Worm (Caenorhabditis elegans) whole organism, L4 larva: ENCODE results near the gene F59F5.4.
A peak's percentile ranks its signal among the peaks of the same experiment; 100 is the strongest.

Source experiments
- F26F4.8 ChIP-seq: fragments of 200-800 bp; sonication (Bioruptor generic); conservative IDR thresholded peaks from 2 replicates; pipeline ENCODE4 v1.3.6; 2022; ENCODE audit warnings: missing genetic modification characterization, missing compliant biosample characterization
- T26A8.4 ChIP-seq: fragments of 200-800 bp; sonication (Bioruptor generic); IDR thresholded peaks from 2 replicates; pipeline ENCODE4 v1.3.6; 2022; ENCODE audit warnings: missing genetic modification characterization, missing compliant biosample characterization
- Y75B8A.6 ChIP-seq: fragments of 200-800 bp; sonication (Bioruptor generic); IDR thresholded peaks from 2 replicates; pipeline ENCODE4 v1.3.6; 2022; ENCODE audit warnings: missing genetic modification reagents, missing genetic modification characterization, missing compliant biosample characterization
- aha-1 ChIP-seq: fragments of 150-350 bp; peaks from one replicate; lab custom pipeline; 2014; ENCODE audit warnings: missing biosample characterization, missing genetic modification characterization
- ama-1 ChIP-seq: fragments of 150-350 bp; optimal IDR thresholded peaks from 2 replicates; lab custom pipeline; 2014; ENCODE audit warnings: inconsistent platforms, mixed read lengths
- ctbp-1 ChIP-seq: fragments of 200-800 bp; sonication (Bioruptor generic); IDR thresholded peaks from 2 replicates; pipeline ENCODE4 v1.3.6; 2022; ENCODE audit warnings: missing genetic modification reagents, missing genetic modification characterization, missing compliant biosample characterization
- daf-16 ChIP-seq, 3 experiments: sonication (generic microtip); optimal IDR thresholded peaks; 2 replicates each; lab custom pipeline; 2016 to 2017; ENCODE audit warnings: missing genetic modification characterization in 3 of 3, missing genetic modification reagents in 3 of 3, mild to moderate bottlenecking in 2 of 3, missing compliant biosample characterization in 2 of 3, missing biosample characterization in 1 of 3, moderate library complexity in 1 of 3
- daf-19 ChIP-seq: fragments of 200-800 bp; sonication (Bioruptor generic); conservative IDR thresholded peaks from 2 replicates; pipeline ENCODE4 v1.3.6; 2022; ENCODE audit warnings: missing genetic modification characterization, missing compliant biosample characterization
- dmd-6 ChIP-seq: fragments of 200-800 bp; sonication (Bioruptor generic); IDR thresholded peaks from 2 replicates; pipeline ENCODE4 v1.3.6; 2022; ENCODE audit warnings: missing genetic modification reagents, missing genetic modification characterization, missing compliant biosample characterization
- dpl-1 ChIP-seq: fragments of 150-350 bp; optimal IDR thresholded peaks from 2 replicates; lab custom pipeline; 2014; ENCODE audit warnings: missing biosample characterization, missing genetic modification reagents, missing genetic modification characterization
- duxl-1 ChIP-seq: sonication (generic microtip); optimal IDR thresholded peaks from 2 replicates; lab custom pipeline; 2016; ENCODE audit warnings: mild to moderate bottlenecking, missing genetic modification characterization, moderate library complexity, missing compliant biosample characterization; ENCODE audit not compliant: poor library complexity
- dve-1 ChIP-seq: sonication (generic microtip); optimal IDR thresholded peaks from 2 replicates; lab custom pipeline; 2017; ENCODE audit warnings: antibody characterized with exemption, mild to moderate bottlenecking, missing genetic modification characterization, missing compliant biosample characterization; ENCODE audit not compliant: insufficient read depth
- gei-8 ChIP-seq: fragments of 200-800 bp; sonication (Bioruptor generic); optimal IDR thresholded peaks from 2 replicates; lab custom pipeline; 2018; ENCODE audit warnings: mild to moderate bottlenecking, missing genetic modification characterization, missing compliant biosample characterization
- hlh-11 ChIP-seq: fragments of 200-800 bp; sonication (Bioruptor generic); optimal IDR thresholded peaks from 2 replicates; lab custom pipeline; 2018; ENCODE audit warnings: mild to moderate bottlenecking, missing genetic modification characterization, missing compliant biosample characterization
- hlh-30 ChIP-seq: sonication (generic microtip); optimal IDR thresholded peaks from 2 replicates; lab custom pipeline; 2017; ENCODE audit warnings: antibody characterized with exemption, mild to moderate bottlenecking, missing genetic modification characterization, missing compliant biosample characterization; ENCODE audit not compliant: insufficient read depth
- hmg-1.1 ChIP-seq: fragments of 200-800 bp; sonication (Bioruptor generic); IDR thresholded peaks from 2 replicates; pipeline ENCODE4 v1.3.6; 2022; ENCODE audit warnings: missing genetic modification reagents, missing genetic modification characterization, missing compliant biosample characterization
- jun-1 ChIP-seq: fragments of 150-350 bp; optimal IDR thresholded peaks from 2 replicates; lab custom pipeline; 2014; ENCODE audit warnings: missing biosample characterization, missing genetic modification reagents, missing genetic modification characterization
- lin-1 ChIP-seq: fragments of 200-800 bp; sonication (Bioruptor generic); IDR thresholded peaks from 2 replicates; pipeline ENCODE4 v1.3.6; 2022; ENCODE audit warnings: missing genetic modification reagents, missing genetic modification characterization, missing compliant biosample characterization
- lin-15B ChIP-seq: fragments of 150-350 bp; sonication (generic microtip); optimal IDR thresholded peaks from 3 replicates; lab custom pipeline; 2014; ENCODE audit warnings: missing biosample characterization, missing genetic modification characterization
- lin-39 ChIP-seq: fragments of 150-350 bp; optimal IDR thresholded peaks from 2 replicates; lab custom pipeline; 2014; ENCODE audit warnings: missing biosample characterization, missing genetic modification reagents, missing genetic modification characterization
- madf-9 ChIP-seq: fragments of 200-800 bp; sonication (Bioruptor generic); conservative IDR thresholded peaks from 2 replicates; pipeline ENCODE4 v1.3.6; 2022; ENCODE audit warnings: missing genetic modification reagents, missing genetic modification characterization, missing compliant biosample characterization
- mdl-1 ChIP-seq, 2 experiments: fragments of 150-350 bp in 1 of 2; sonication (generic microtip) in 1 of 2; optimal IDR thresholded peaks; 2 replicates each; lab custom pipeline; 2014 to 2017; ENCODE audit warnings: missing biosample characterization in 2 of 2, missing genetic modification characterization in 2 of 2
- mep-1 ChIP-seq: fragments of 150-350 bp; sonication (generic microtip); optimal IDR thresholded peaks from 3 replicates; lab custom pipeline; 2014; ENCODE audit warnings: missing biosample characterization, missing genetic modification characterization
- mxl-2 ChIP-seq: fragments of 200-800 bp; sonication (Bioruptor generic); conservative IDR thresholded peaks from 2 replicates; pipeline ENCODE4 v1.3.6; 2022; ENCODE audit warnings: missing genetic modification reagents, missing genetic modification characterization, missing compliant biosample characterization
- nhr-10 ChIP-seq: fragments of 150-350 bp; optimal IDR thresholded peaks from 2 replicates; lab custom pipeline; 2014; ENCODE audit warnings: missing biosample characterization, missing genetic modification characterization
- nhr-111 ChIP-seq: fragments of 200-800 bp; sonication (Bioruptor generic); optimal IDR thresholded peaks from 2 replicates; lab custom pipeline; 2018; ENCODE audit warnings: mild to moderate bottlenecking, missing genetic modification characterization, missing compliant biosample characterization
- nhr-28 ChIP-seq: fragments of 150-350 bp; optimal IDR thresholded peaks from 2 replicates; lab custom pipeline; 2014; ENCODE audit warnings: missing biosample characterization, missing genetic modification characterization
- nhr-42 ChIP-seq: fragments of 200-800 bp; sonication (Bioruptor generic); IDR thresholded peaks from 2 replicates; pipeline ENCODE4 v1.3.6; 2022; ENCODE audit warnings: missing genetic modification characterization, missing compliant biosample characterization
- nhr-48 ChIP-seq: sonication (generic microtip); optimal IDR thresholded peaks from 2 replicates; lab custom pipeline; 2016; ENCODE audit warnings: mild to moderate bottlenecking, missing genetic modification characterization, missing compliant biosample characterization
- nhr-77 ChIP-seq: fragments of 150-350 bp; optimal IDR thresholded peaks from 2 replicates; lab custom pipeline; 2014; ENCODE audit warnings: missing biosample characterization, missing genetic modification characterization
- php-3 ChIP-seq: fragments of 200-800 bp; sonication (Bioruptor generic); IDR thresholded peaks from 2 replicates; pipeline ENCODE4 v1.3.6; 2022; ENCODE audit warnings: missing genetic modification reagents, missing genetic modification characterization, missing compliant biosample characterization
- pqm-1 ChIP-seq: sonication (generic microtip); optimal IDR thresholded peaks from 2 replicates; lab custom pipeline; 2017; ENCODE audit warnings: missing biosample characterization, missing genetic modification characterization
- saeg-2 ChIP-seq: fragments of 200-800 bp; sonication (Bioruptor generic); IDR thresholded peaks from 2 replicates; pipeline ENCODE4 v1.3.6; 2022; ENCODE audit warnings: missing genetic modification reagents, missing genetic modification characterization, missing compliant biosample characterization
- set-16 ChIP-seq: fragments of 200-800 bp; sonication (Bioruptor generic); IDR thresholded peaks from 2 replicates; pipeline ENCODE4 v1.3.6; 2022; ENCODE audit warnings: missing genetic modification reagents, missing genetic modification characterization, missing compliant biosample characterization
- skn-1 ChIP-seq: fragments of 150-350 bp; optimal IDR thresholded peaks from 2 replicates; lab custom pipeline; 2014; ENCODE audit warnings: missing biosample characterization, missing genetic modification characterization
- snpc-1.2 ChIP-seq: fragments of 200-800 bp; sonication (Bioruptor generic); IDR thresholded peaks from 2 replicates; pipeline ENCODE4 v1.3.6; 2022; ENCODE audit warnings: missing genetic modification reagents, missing genetic modification characterization, missing compliant biosample characterization
- spr-1 ChIP-seq: sonication (generic microtip); optimal IDR thresholded peaks from 2 replicates; lab custom pipeline; 2016; ENCODE audit warnings: mild to moderate bottlenecking, missing genetic modification characterization, missing compliant biosample characterization
- tag-97 ChIP-seq: fragments of 200-800 bp; sonication (Bioruptor generic); IDR thresholded peaks from 2 replicates; pipeline ENCODE4 v1.3.6; 2022; ENCODE audit warnings: missing genetic modification characterization, missing compliant biosample characterization
- tra-1 ChIP-seq: fragments of 200-800 bp; sonication (Bioruptor generic); IDR thresholded peaks from 2 replicates; pipeline ENCODE4 v1.3.6; 2022; ENCODE audit warnings: missing genetic modification reagents, missing genetic modification characterization, missing compliant biosample characterization
- unc-62 ChIP-seq, 3 experiments: fragments of 150-350 bp in 1 of 3; sonication (generic microtip); optimal IDR thresholded peaks in 2 of 3; peaks in 1 of 3; 1 replicate in 1 of 3; 2 replicates in 2 of 3; lab custom pipeline; 2014 to 2017; ENCODE audit warnings: missing biosample characterization in 3 of 3, missing genetic modification characterization in 3 of 3, missing genetic modification reagents in 3 of 3, missing genotype in 1 of 3
- vab-7 ChIP-seq: fragments of 200-800 bp; sonication (Bioruptor generic); IDR thresholded peaks from 2 replicates; pipeline ENCODE4 v1.3.6; 2022; ENCODE audit warnings: missing genetic modification reagents, missing genetic modification characterization, missing compliant biosample characterization
- zfp-2 ChIP-seq: sonication (generic microtip); optimal IDR thresholded peaks from 2 replicates; lab custom pipeline; 2016; ENCODE audit warnings: mild to moderate bottlenecking, missing genetic modification characterization, missing compliant biosample characterization
- zfp-3 ChIP-seq: fragments of 200-800 bp; sonication (Bioruptor generic); conservative IDR thresholded peaks from 2 replicates; pipeline ENCODE4 v1.3.6; 2022; ENCODE audit warnings: missing genetic modification reagents, missing genetic modification characterization, missing compliant biosample characterization
- zip-2 ChIP-seq: fragments of 150-350 bp; optimal IDR thresholded peaks from 2 replicates; lab custom pipeline; 2014; ENCODE audit warnings: missing biosample characterization, missing genetic modification characterization

F59F5.4 gene

ce11 chrX:10528993-10529392 lies 13.8 kb upstream of the F59F5.4 start, which contains the start of the genes F14F3.5 and slcf-1:
Gene F14F3.5, minus strand, starts transcription at chrX:10529226.
Gene slcf-1, plus strand, starts transcription at chrX:10529294.
- TF ChIP-seq nhr-28 (tag; lab: Kevin White, UChicago) (peak; percentile 34), lin-39 (tag; lab: Kevin White, UChicago) (no peak), madf-9 (GFP tag; lab: Robert Waterston, UW) (no peak), nhr-111 (GFP tag; lab: Kevin White, UChicago) (no peak), tra-1 (GFP tag; lab: Robert Waterston, UW) (0 out of 2 replicates have a peak, but pooled peaks have one; percentile 11), set-16 (GFP tag; lab: Robert Waterston, UW) (no peak), pqm-1 (tag; lab: Kevin White, UChicago) (peak; percentile 57), hlh-11 (tag; lab: Kevin White, UChicago) (peak; percentile 40), dve-1 (peak; percentile 51), duxl-1 (no peak), php-3 (GFP tag; lab: Robert Waterston, UW) (peak; percentile 81), unc-62 (GFP tag; optimal IDR thresholded peaks at IDR 0.05 in 1 of 2; lab: Kevin White, UChicago) (peak in 1 of 2 experiments; percentile 61), unc-62 (tag; optimal IDR thresholded peaks at IDR 0.05; lab: Kevin White, UChicago) (no peak), dmd-6 (GFP tag; lab: Robert Waterston, UW) (peak; percentile 51), daf-16 (GFP tag; optimal IDR thresholded peaks at IDR 0.05; lab: Kevin White, UChicago) (no peak), daf-16 (tag; optimal IDR thresholded peaks at IDR 0.05; lab: Kevin White, UChicago) (peak; percentile 49)
- TF ChIP-seq, all 104 proteins: peak for 9

ce11 chrX:10532180-10532833 lies 10.5 kb upstream of the F59F5.4 start:
- no peak for TF ChIP-seq zfp-3 (GFP tag; lab: Robert Waterston, UW)
- TF ChIP-seq jun-1 (tag; lab: Kevin White, UChicago), result no peak
- no peak for TF ChIP-seq F26F4.8 (GFP tag; lab: Robert Waterston, UW)
- TF ChIP-seq nhr-10 (tag; lab: Kevin White, UChicago), result no peak
- no peak for TF ChIP-seq nhr-42 (GFP tag; lab: Robert Waterston, UW)
- TF ChIP-seq php-3 (GFP tag; lab: Robert Waterston, UW), result 0 out of 2 replicates have a peak, but pooled peaks have one; percentile 34
- TF ChIP-seq hmg-1.1, result no peak
- TF ChIP-seq Y75B8A.6 (GFP tag; lab: Robert Waterston, UW), result no peak
- peak; percentile 23 for TF ChIP-seq hlh-30 (tag; lab: Kevin White, UChicago)
- TF ChIP-seq dmd-6 (GFP tag; lab: Robert Waterston, UW), result peak; percentile 52; the same call in 1 of the 2 replicates
- TF ChIP-seq zip-2 (tag; lab: Kevin White, UChicago), result no peak
- TF ChIP-seq ctbp-1, result no peak
- no peak for TF ChIP-seq skn-1 (tag; lab: Kevin White, UChicago)
- peak; percentile 56 for TF ChIP-seq nhr-48 (tag; lab: Kevin White, UChicago)
- no peak for TF ChIP-seq zfp-2
- no peak for TF ChIP-seq snpc-1.2 (GFP tag; lab: Robert Waterston, UW)
- TF ChIP-seq gei-8 (GFP tag; lab: Kevin White, UChicago), result no peak
- TF ChIP-seq ama-1, result no peak
- TF ChIP-seq pqm-1 (tag; lab: Kevin White, UChicago), result peak; percentile 10
- no peak for TF ChIP-seq lin-15B (tag; lab: Kevin White, UChicago)
- no peak for TF ChIP-seq saeg-2 (GFP tag; lab: Robert Waterston, UW)
- TF ChIP-seq nhr-28 (tag; lab: Kevin White, UChicago), result peak; percentile 40
- no peak for TF ChIP-seq T26A8.4 (GFP tag; lab: Robert Waterston, UW)
- TF ChIP-seq mxl-2, result no peak
- peak; percentile 24 for TF ChIP-seq mep-1 (tag; lab: Kevin White, UChicago)
- no peak for TF ChIP-seq daf-16 (GFP tag; optimal IDR thresholded peaks at IDR 0.05; lab: Kevin White, UChicago)
- TF ChIP-seq daf-16 (tag; optimal IDR thresholded peaks at IDR 0.05; lab: Kevin White, UChicago), result peak; percentile 63
- no peak for TF ChIP-seq dpl-1 (GFP tag; lab: Kevin White, UChicago)
- no peak for TF ChIP-seq lin-39 (tag; lab: Kevin White, UChicago)
- no peak for TF ChIP-seq tag-97 (GFP tag; lab: Robert Waterston, UW)
- TF ChIP-seq duxl-1, result no peak
- peak; percentile 3 for TF ChIP-seq aha-1
- TF ChIP-seq unc-62 (GFP tag; optimal IDR thresholded peaks at IDR 0.05 in 1 of 2; lab: Kevin White, UChicago), result peak in 1 of 2 experiments; percentile 91
- no peak for TF ChIP-seq unc-62 (tag; optimal IDR thresholded peaks at IDR 0.05; lab: Kevin White, UChicago)
- no peak for TF ChIP-seq madf-9 (GFP tag; lab: Robert Waterston, UW)
- no peak for TF ChIP-seq vab-7 (GFP tag; lab: Robert Waterston, UW)
- no peak for TF ChIP-seq nhr-77 (tag; lab: Kevin White, UChicago)
- TF ChIP-seq lin-1 (GFP tag; lab: Robert Waterston, UW), result peak; percentile 60; the same call in 1 of the 2 replicates
- TF ChIP-seq mdl-1 (tag; optimal IDR thresholded peaks at IDR 0.05; lab: Kevin White, UChicago), result peak in 1 of 2 experiments; percentile 3
- peak; percentile 57 for TF ChIP-seq dve-1
- no peak for TF ChIP-seq set-16 (GFP tag; lab: Robert Waterston, UW)
- TF ChIP-seq daf-19, result no peak
- TF ChIP-seq spr-1 (tag; lab: Kevin White, UChicago), result no peak
- no peak for TF ChIP-seq tra-1 (GFP tag; lab: Robert Waterston, UW)
